Fruit fly (Drosophila melanogaster): Measurements from ENCODE around the gene CG7049.

CG7049 gene

DNA sequence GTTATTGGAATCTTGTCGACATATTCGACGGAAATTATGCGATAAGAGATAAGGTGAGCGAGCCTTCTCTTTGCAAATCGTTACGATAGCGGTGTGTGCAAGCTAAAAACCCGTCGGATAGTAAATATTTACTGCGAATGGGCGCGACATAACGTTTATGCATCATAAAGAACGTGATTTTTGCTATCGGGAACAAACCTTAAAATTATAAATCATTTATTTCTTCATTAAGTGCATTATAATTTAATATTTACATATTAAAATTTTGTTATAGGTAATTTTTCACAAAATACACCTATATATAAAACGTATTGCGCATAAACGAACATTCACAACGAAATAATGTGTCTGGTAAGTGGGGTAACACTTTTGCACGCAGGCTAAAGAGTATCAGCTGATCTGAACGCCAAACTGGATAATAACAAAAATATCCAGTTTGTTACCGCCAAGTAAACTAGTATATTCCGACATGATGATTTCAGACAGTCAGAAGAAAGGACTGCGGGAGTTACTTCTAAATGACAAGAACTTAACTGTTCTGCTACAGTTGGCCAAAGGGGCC lies 29.8 kb upstream of the CG7049 start, which contains the start of the genes Gk1 and CG13876 (continued):
- TF ChIP-seq CG4328 (GFP tag; optimal IDR thresholded peaks at IDR 0.05) (peak; percentile 94), CG12071 (GFP tag; optimal IDR thresholded peaks at IDR 0.05) (peak; percentile 88), CG4730 (GFP tag; IDR thresholded peaks at IDR 0.05) (peak; percentile 85), pum (GFP tag; optimal IDR thresholded peaks at IDR 0.05) (peak; percentile 29), ken (GFP tag; IDR thresholded peaks at IDR 0.05) (peak; percentile 91), Sry-δ (GFP tag; optimal IDR thresholded peaks at IDR 0.05) (no peak), gem (tag; optimal IDR thresholded peaks at IDR 0.05) (peak; percentile 98), CG1602 (GFP tag; optimal IDR thresholded peaks at IDR 0.05) (peak; percentile 91), CG14441 (GFP tag; IDR thresholded peaks at IDR 0.05) (peak; percentile 90), CG10543 (GFP tag; optimal IDR thresholded peaks at IDR 0.05) (peak; percentile 96), CG12236 (GFP tag; optimal IDR thresholded peaks at IDR 0.05) (no peak), Jarid2 (GFP tag; optimal IDR thresholded peaks at IDR 0.05) (no peak), lmd (GFP tag; IDR thresholded peaks at IDR 0.05) (peak; percentile 89), Ada2b (GFP tag; IDR thresholded peaks at IDR 0.05) (peak; percentile 94), Hsf (GFP tag; optimal IDR thresholded peaks at IDR 0.05) (peak; percentile 67), CG2120 (GFP tag; optimal IDR thresholded peaks at IDR 0.05) (peak; percentile 91), lola (GFP tag; optimal IDR thresholded peaks at IDR 0.05) (peak in 1 of 3 experiments; percentile 94), cas (GFP tag; IDR thresholded peaks at IDR 0.05) (peak; percentile 83), CG9437 (GFP tag; optimal IDR thresholded peaks at IDR 0.05) (peak; percentile 93), sim (GFP tag; IDR thresholded peaks at IDR 0.05) (peak; percentile 91), CG34376 (GFP tag; optimal IDR thresholded peaks at IDR 0.05) (peak; percentile 98), CG9609 (GFP tag; optimal IDR thresholded peaks at IDR 0.05) (peak; percentile 28), tx (GFP tag; optimal IDR thresholded peaks at IDR 0.05) (no peak), CG7786 (GFP tag; optimal IDR thresholded peaks at IDR 0.05) (peak; percentile 62), CG13624 (GFP tag; optimal IDR thresholded peaks at IDR 0.05) (peak; percentile 58), hth (optimal IDR thresholded peaks at IDR 0.05) (no peak), sqz (GFP tag; optimal IDR thresholded peaks at IDR 0.05) (peak; percentile 94), Dek (tag; optimal IDR thresholded peaks at IDR 0.05) (peak; percentile 97), yki (optimal IDR thresholded peaks at IDR 0.05) (no peak), ATbp (GFP tag; optimal IDR thresholded peaks at IDR 0.05) (peak; percentile 88), CG9727 (GFP tag; optimal IDR thresholded peaks at IDR 0.05) (peak; percentile 97), CG5953 (GFP tag; IDR thresholded peaks at IDR 0.05) (peak; percentile 85), gfzf (GFP tag; optimal IDR thresholded peaks at IDR 0.05) (no peak), oc (tag; optimal IDR thresholded peaks at IDR 0.05) (peak; percentile 95), kay (GFP tag; optimal IDR thresholded peaks at IDR 0.05) (peak; percentile 86), Atf-2 (GFP tag; optimal IDR thresholded peaks at IDR 0.05) (peak; percentile 27), HHEX (GFP tag; optimal IDR thresholded peaks at IDR 0.05) (peak; percentile 94), shn (GFP tag; optimal IDR thresholded peaks at IDR 0.05) (no peak), D19B (GFP tag; optimal IDR thresholded peaks at IDR 0.05) (peak; percentile 83), CG12219 (GFP tag; optimal IDR thresholded peaks at IDR 0.05) (peak; percentile 91), seq (GFP tag; IDR thresholded peaks at IDR 0.05) (peak; percentile 92), ato (GFP tag; IDR thresholded peaks at IDR 0.05; ENCODE audit: partially characterized antibody) (no peak), CG14860 (GFP tag; IDR thresholded peaks at IDR 0.05; ENCODE audit: partially characterized antibody) (no peak), dysf (GFP tag; IDR thresholded peaks at IDR 0.05) (peak; percentile 95), Spps (tag; optimal IDR thresholded peaks at IDR 0.05) (peak; percentile 91), Bteb2 (GFP tag; optimal IDR thresholded peaks at IDR 0.05) (peak; percentile 77), tap (tag; optimal IDR thresholded peaks at IDR 0.05) (peak; percentile 97), sna (GFP tag; IDR thresholded peaks at IDR 0.05; ENCODE audit: partially characterized antibody) (no peak), Dbx (GFP tag; IDR thresholded peaks at IDR 0.05) (peak; percentile 96), CG6254 (GFP tag; optimal IDR thresholded peaks at IDR 0.05) (peak; percentile 88), CG6765 (GFP tag; optimal IDR thresholded peaks at IDR 0.05) (peak; percentile 94)
